Fruit fly (Drosophila melanogaster): ENCODE measurements around the gene CG3808.
A peak's percentile ranks its signal among the peaks of the same experiment; 100 is the strongest.

The CG3808 gene

dm6 chr3L:18994505-18994969 lies 5.9 kb downstream of the CG3808 start (continued):
- TF ChIP-seq CG6175 (GFP tag; IDR thresholded peaks at IDR 0.05): peak; percentile 61
- TF ChIP-seq CG3995 (GFP tag; optimal IDR thresholded peaks at IDR 0.05): no peak
- TF ChIP-seq pho (GFP tag; optimal IDR thresholded peaks at IDR 0.05): no peak
- TF ChIP-seq CG7987 (GFP tag; optimal IDR thresholded peaks at IDR 0.05): no peak
- TF ChIP-seq CG5953 (GFP tag; IDR thresholded peaks at IDR 0.05): no peak
- TF ChIP-seq Deaf1 (tag; optimal IDR thresholded peaks at IDR 0.05): peak; percentile 46
- TF ChIP-seq eyg (GFP tag; optimal IDR thresholded peaks at IDR 0.05): no peak
- TF ChIP-seq mirr (GFP tag; optimal IDR thresholded peaks at IDR 0.05): peak; percentile 95
- TF ChIP-seq chn (GFP tag; optimal IDR thresholded peaks at IDR 0.05): no peak
- TF ChIP-seq pfk (GFP tag; optimal IDR thresholded peaks at IDR 0.05): peak; percentile 20
- TF ChIP-seq CG31441 (GFP tag; IDR thresholded peaks at IDR 0.05): no peak
- no peak for TF ChIP-seq bsh (GFP tag; optimal IDR thresholded peaks at IDR 0.05)
- no peak for TF ChIP-seq eve (GFP tag; optimal IDR thresholded peaks at IDR 0.05)
- no peak for TF ChIP-seq CG4328 (GFP tag; optimal IDR thresholded peaks at IDR 0.05)
- no peak for TF ChIP-seq chif (GFP tag; optimal IDR thresholded peaks at IDR 0.05)
- TF ChIP-seq hkb (optimal IDR thresholded peaks at IDR 0.05): no peak
- no peak for TF ChIP-seq hkb (GFP tag; IDR thresholded peaks at IDR 0.05)
- peak; percentile 48 for TF ChIP-seq CG12769 (tag; optimal IDR thresholded peaks at IDR 0.05)
- TF ChIP-seq CG34376 (GFP tag; optimal IDR thresholded peaks at IDR 0.05): peak; percentile 81
- TF ChIP-seq grau (tag; optimal IDR thresholded peaks at IDR 0.05): peak; percentile 1
- TF ChIP-seq CG42726 (GFP tag; IDR thresholded peaks at IDR 0.05; ENCODE audit: partially characterized antibody): no peak
- TF ChIP-seq exex (tag; optimal IDR thresholded peaks at IDR 0.05): peak; percentile 92
- no peak for TF ChIP-seq usp (GFP tag; optimal IDR thresholded peaks at IDR 0.05)
- TF ChIP-seq her (GFP tag; optimal IDR thresholded peaks at IDR 0.05): no peak
- TF ChIP-seq Antp (GFP tag; optimal IDR thresholded peaks at IDR 0.05): no peak
- TF ChIP-seq Tbp (GFP tag; optimal IDR thresholded peaks at IDR 0.05): no peak
- TF ChIP-seq CG17829 (tag; optimal IDR thresholded peaks at IDR 0.05): no peak
- no peak for TF ChIP-seq stc (GFP tag; IDR thresholded peaks at IDR 0.05)
- TF ChIP-seq crol (GFP tag; IDR thresholded peaks at IDR 0.05): no peak
- no peak for TF ChIP-seq CG32767 (GFP tag; IDR thresholded peaks at IDR 0.05)
- TF ChIP-seq CG6813 (GFP tag; optimal IDR thresholded peaks at IDR 0.05): no peak
- TF ChIP-seq gfzf (GFP tag; optimal IDR thresholded peaks at IDR 0.05): no peak
- no peak for TF ChIP-seq CG7839 (tag; optimal IDR thresholded peaks at IDR 0.05)
- no peak for TF ChIP-seq zen2 (GFP tag; IDR thresholded peaks at IDR 0.05; ENCODE audit: partially characterized antibody)
- peak; percentile 89 for TF ChIP-seq grn (GFP tag; optimal IDR thresholded peaks at IDR 0.05)
- no peak for TF ChIP-seq CG16779 (GFP tag; IDR thresholded peaks at IDR 0.05)
- TF ChIP-seq Dref (GFP tag; IDR thresholded peaks at IDR 0.05): no peak
- TF ChIP-seq Sox102F (GFP tag; optimal IDR thresholded peaks at IDR 0.05): no peak
- TF ChIP-seq slou (GFP tag; optimal IDR thresholded peaks at IDR 0.05): no peak
- no peak for TF ChIP-seq CG4820 (GFP tag; optimal IDR thresholded peaks at IDR 0.05)
- peak; percentile 1 for TF ChIP-seq CG17912 (GFP tag; optimal IDR thresholded peaks at IDR 0.05)
- no peak for TF ChIP-seq crc (GFP tag; optimal IDR thresholded peaks at IDR 0.05)
- TF ChIP-seq CG32532 (GFP tag; IDR thresholded peaks at IDR 0.05): no peak
- no peak for TF ChIP-seq Nf-YB (GFP tag; optimal IDR thresholded peaks at IDR 0.05)
- TF ChIP-seq CG30403 (GFP tag; optimal IDR thresholded peaks at IDR 0.05): no peak
- TF ChIP-seq CG11560 (tag; IDR thresholded peaks at IDR 0.05): no peak
- peak; percentile 52 for TF ChIP-seq Hmr (GFP tag; optimal IDR thresholded peaks at IDR 0.05)
- peak; percentile 29 for TF ChIP-seq PHDP (tag; optimal IDR thresholded peaks at IDR 0.05)
- TF ChIP-seq disco-r (GFP tag; optimal IDR thresholded peaks at IDR 0.05): no peak
- TF ChIP-seq corto (GFP tag; optimal IDR thresholded peaks at IDR 0.05): no peak
- no peak for TF ChIP-seq zf30C (GFP tag; optimal IDR thresholded peaks at IDR 0.05)
- no peak for TF ChIP-seq toy (GFP tag; IDR thresholded peaks at IDR 0.05)
